Worm (Caenorhabditis elegans): ENCODE measurements around the gene Y38F1A.1.

DNA sequence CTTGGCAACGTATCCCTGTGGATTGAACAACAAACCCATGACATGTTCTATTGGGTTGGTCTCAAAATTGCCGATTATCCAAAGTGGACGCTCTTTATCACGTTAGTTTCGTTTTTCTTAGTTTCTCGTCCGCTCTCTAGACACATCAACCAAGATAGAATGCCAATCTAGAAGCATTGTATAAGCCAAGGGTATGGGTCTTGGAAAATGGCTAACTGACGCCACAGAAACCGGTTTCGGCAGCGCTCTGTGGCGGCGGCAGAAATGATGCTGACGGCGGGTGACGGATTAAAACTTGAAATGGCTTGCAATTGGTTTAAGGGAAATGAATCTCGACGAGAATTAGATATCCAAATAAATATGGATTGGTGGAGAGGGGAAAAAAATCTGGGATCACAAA lies 11.0 kb upstream of the Y38F1A.1 start:
- TF ChIP-seq T22C8.4 (GFP tag; IDR thresholded peaks at IDR 0.05) (no peak), ztf-29 (GFP tag; IDR thresholded peaks at IDR 0.05) (no peak), flt-1 (GFP tag; IDR thresholded peaks at IDR 0.05) (no peak), klf-2 (GFP tag; conservative IDR thresholded peaks at IDR 0.05) (no peak), ztf-23 (GFP tag; IDR thresholded peaks at IDR 0.05) (no peak), med-1 (GFP tag; optimal IDR thresholded peaks at IDR 0.05; ENCODE audit: insufficient read depth) (no peak)

Measured in whole organism, midembryonic.